Worm (Caenorhabditis elegans) whole organism, L4 larva: Measurements from ENCODE around the gene acdh-8.

ENCODE experiments used
- T26A8.4 ChIP-seq: fragments of 200-800 bp; sonication (Bioruptor generic); IDR thresholded peaks from 2 replicates; pipeline ENCODE4 v1.3.6; 2022; ENCODE audit warnings: missing genetic modification characterization, missing compliant biosample characterization
- Y48G9A.11 ChIP-seq: fragments of 200-800 bp; sonication (Bioruptor generic); IDR thresholded peaks from 2 replicates; pipeline ENCODE4 v1.3.6; 2022; ENCODE audit warnings: missing genetic modification reagents, missing genetic modification characterization, missing compliant biosample characterization
- aly-2 ChIP-seq: sonication (generic microtip); optimal IDR thresholded peaks from 2 replicates; lab custom pipeline; 2018; ENCODE audit warnings: missing biosample characterization, missing genetic modification characterization
- egl-27 ChIP-seq: sonication (generic microtip); optimal IDR thresholded peaks from 3 replicates; lab custom pipeline; 2017; ENCODE audit warnings: missing biosample characterization, missing genetic modification reagents, missing genetic modification characterization
- fos-1 ChIP-seq: fragments of 150-350 bp; optimal IDR thresholded peaks from 2 replicates; lab custom pipeline; 2014; ENCODE audit warnings: missing biosample characterization, missing genetic modification characterization
- hlh-11 ChIP-seq: fragments of 200-800 bp; sonication (Bioruptor generic); optimal IDR thresholded peaks from 2 replicates; lab custom pipeline; 2018; ENCODE audit warnings: mild to moderate bottlenecking, missing genetic modification characterization, missing compliant biosample characterization
- hlh-30 ChIP-seq: sonication (generic microtip); optimal IDR thresholded peaks from 2 replicates; lab custom pipeline; 2017; ENCODE audit warnings: antibody characterized with exemption, mild to moderate bottlenecking, missing genetic modification characterization, missing compliant biosample characterization; ENCODE audit not compliant: insufficient read depth
- nhr-10 ChIP-seq: fragments of 150-350 bp; optimal IDR thresholded peaks from 2 replicates; lab custom pipeline; 2014; ENCODE audit warnings: missing biosample characterization, missing genetic modification characterization
- nhr-25 ChIP-seq: sonication (generic microtip); optimal IDR thresholded peaks from 2 replicates; lab custom pipeline; 2017; ENCODE audit warnings: missing genetic modification characterization, mild to moderate bottlenecking, missing compliant biosample characterization, antibody characterized with exemption, moderate library complexity, borderline replicate concordance; ENCODE audit not compliant: insufficient read depth
- nhr-41 ChIP-seq: fragments of 200-800 bp; sonication (Bioruptor generic); IDR thresholded peaks from 2 replicates; pipeline ENCODE4 v1.3.6; 2022; ENCODE audit warnings: missing genetic modification reagents, missing genetic modification characterization, missing compliant biosample characterization
- set-16 ChIP-seq: fragments of 200-800 bp; sonication (Bioruptor generic); IDR thresholded peaks from 2 replicates; pipeline ENCODE4 v1.3.6; 2022; ENCODE audit warnings: missing genetic modification reagents, missing genetic modification characterization, missing compliant biosample characterization
- snpc-4 ChIP-seq: fragments of 150-350 bp; optimal IDR thresholded peaks from 2 replicates; lab custom pipeline; 2014; ENCODE audit warnings: missing biosample characterization, missing genetic modification characterization
- unc-62 ChIP-seq, 3 experiments: fragments of 150-350 bp in 1 of 3; sonication (generic microtip); optimal IDR thresholded peaks in 2 of 3; peaks in 1 of 3; 1 replicate in 1 of 3; 2 replicates in 2 of 3; lab custom pipeline; 2014 to 2017; ENCODE audit warnings: missing biosample characterization in 3 of 3, missing genetic modification characterization in 3 of 3, missing genetic modification reagents in 3 of 3, missing genotype in 1 of 3

DNA sequence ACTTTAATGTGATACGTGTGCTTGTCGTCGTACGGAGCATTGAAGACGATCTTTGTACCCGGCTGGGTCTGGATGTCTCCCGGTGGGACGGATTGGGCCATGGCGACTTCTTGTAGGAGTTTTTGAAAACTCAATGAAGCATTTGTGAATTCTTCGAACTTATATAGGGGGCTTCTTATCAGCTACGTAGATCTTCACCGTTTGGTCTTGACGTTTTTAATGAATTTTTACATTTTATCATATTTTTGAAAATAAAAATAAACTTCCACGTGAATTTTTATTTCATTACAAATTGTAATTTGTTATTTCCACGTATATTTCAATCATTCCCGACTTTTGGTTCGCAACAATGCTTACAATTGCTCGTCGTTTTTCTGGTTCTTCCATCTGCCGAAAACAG is 15.9 kb downstream of the acdh-8 start, which contains the start of the genes msp-64 and ZK1248.5:
- TF ChIP-seq aly-2 (tag; lab: Kevin White, UChicago) (no peak), nhr-25 (no peak), T26A8.4 (no peak), Y48G9A.11 (GFP tag; lab: Robert Waterston, UW) (no peak), hlh-30 (tag; lab: Kevin White, UChicago) (no peak), nhr-41 (no peak), nhr-10 (tag; lab: Kevin White, UChicago) (no peak), set-16 (no peak), fos-1 (no peak), egl-27 (no peak), snpc-4 (tag; lab: Kevin White, UChicago) (no peak), unc-62 (GFP tag; optimal IDR thresholded peaks at IDR 0.05 in 1 of 2; lab: Kevin White, UChicago) (no peak), unc-62 (tag; optimal IDR thresholded peaks at IDR 0.05; lab: Kevin White, UChicago) (no peak), hlh-11 (no peak)
